Worm (Caenorhabditis elegans) whole organism, early embryonic: Measurements from ENCODE around the gene C08F8.6.

Experiments
- B0310.2 ChIP-seq: sonication (generic microtip); optimal IDR thresholded peaks from 2 replicates; lab custom pipeline; 2016; ENCODE audit warnings: mild to moderate bottlenecking, missing genetic modification characterization, missing compliant biosample characterization
- ama-1 ChIP-seq: fragments of 150-350 bp; optimal IDR thresholded peaks from 2 replicates; lab custom pipeline; 2014
- ceh-36 ChIP-seq: sonication (generic microtip); optimal IDR thresholded peaks from 2 replicates; lab custom pipeline; 2016; ENCODE audit warnings: missing genetic modification characterization, inconsistent platforms, missing compliant biosample characterization
- hnd-1 ChIP-seq: sonication (generic microtip); optimal IDR thresholded peaks from 2 replicates; lab custom pipeline; 2016; ENCODE audit warnings: missing genetic modification characterization, missing compliant biosample characterization
- scrt-1 ChIP-seq: fragments of 200-800 bp; sonication (Bioruptor generic); IDR thresholded peaks from 2 replicates; pipeline ENCODE4 v1.3.6; 2022; ENCODE audit warnings: missing genetic modification characterization, missing compliant biosample characterization

ce11 chrIV:11211547-11211946, 46.8 kb upstream of the C08F8.6 start:
- TF ChIP-seq ama-1 (no peak), B0310.2 (tag; lab: Kevin White, UChicago) (no peak), hnd-1 (no peak), scrt-1 (GFP tag; lab: Robert Waterston, UW) (no peak), ceh-36 (tag; lab: Kevin White, UChicago) (no peak)
